Fruit fly (Drosophila melanogaster): Measurements from ENCODE around the gene dsf.

dsf gene

dm6 chr2L:5925637-5926036 is at the start of gene dsf:
dsf (plus strand) TSS chr2L:5925937.
- TF ChIP-seq cnc (optimal IDR thresholded peaks at IDR 0.05) (no peak), ovo (GFP tag; optimal IDR thresholded peaks at IDR 0.05) (no peak), Clk (GFP tag; optimal IDR thresholded peaks at IDR 0.05) (no peak), Mnt (GFP tag; optimal IDR thresholded peaks at IDR 0.05) (no peak), CG7045 (GFP tag; optimal IDR thresholded peaks at IDR 0.05) (no peak), CG11617 (GFP tag; optimal IDR thresholded peaks at IDR 0.05) (no peak), CG1620 (GFP tag; optimal IDR thresholded peaks at IDR 0.05) (no peak), cic (GFP tag; optimal IDR thresholded peaks at IDR 0.05) (no peak), kay (GFP tag; ENCODE audit: borderline replicate concordance) (no peak), toe (GFP tag; optimal IDR thresholded peaks at IDR 0.05) (no peak), Crg-1 (GFP tag; optimal IDR thresholded peaks at IDR 0.05) (no peak)

DNA sequence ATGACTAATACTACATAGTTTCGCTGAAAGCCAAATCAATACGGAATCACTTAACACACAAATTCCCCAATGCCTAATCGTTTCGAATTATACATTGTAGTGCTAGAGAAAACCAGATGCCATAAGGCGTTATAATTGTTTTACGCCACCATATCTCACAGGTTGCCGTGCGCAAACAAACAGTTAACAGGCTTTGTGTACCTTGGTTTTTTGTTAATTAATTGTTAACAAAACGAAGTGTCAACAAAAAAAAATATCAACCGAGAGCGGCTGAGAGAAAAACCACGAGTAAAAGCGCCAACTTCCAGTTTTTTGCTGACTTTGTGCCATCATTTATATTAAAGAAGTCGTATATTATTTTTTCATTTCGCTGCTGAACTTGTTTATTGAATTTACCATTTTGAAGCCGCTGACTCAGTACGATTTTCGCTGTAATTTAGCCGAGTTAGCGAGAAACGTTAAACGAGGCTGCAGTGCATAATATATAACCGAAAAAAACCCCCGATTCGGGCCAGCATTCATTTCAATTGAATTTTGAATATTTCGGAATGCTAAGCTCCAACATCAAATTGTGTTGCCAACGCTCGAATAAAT is 49.2 kb upstream of the dsf start:
- TF ChIP-seq kay (GFP tag; ENCODE audit: borderline replicate concordance) (peak; percentile 70), pad (GFP tag; optimal IDR thresholded peaks at IDR 0.05) (peak; percentile 28), cic (GFP tag; optimal IDR thresholded peaks at IDR 0.05) (peak; percentile 72), CG14711 (tag; optimal IDR thresholded peaks at IDR 0.05) (peak; percentile 72), CG1620 (GFP tag; optimal IDR thresholded peaks at IDR 0.05) (peak; percentile 41), Clk (GFP tag; optimal IDR thresholded peaks at IDR 0.05) (no peak), cnc (optimal IDR thresholded peaks at IDR 0.05) (no peak), toe (GFP tag; optimal IDR thresholded peaks at IDR 0.05) (peak; percentile 32), CG7101 (tag; optimal IDR thresholded peaks at IDR 0.05) (peak; percentile 81), CG5204 (GFP tag; optimal IDR thresholded peaks at IDR 0.05) (peak; percentile 49), bab1 (GFP tag; optimal IDR thresholded peaks at IDR 0.05) (no peak), CG12768 (GFP tag; optimal IDR thresholded peaks at IDR 0.05) (peak; percentile 54), Mnt (GFP tag; optimal IDR thresholded peaks at IDR 0.05) (peak; percentile 50), tj (GFP tag; optimal IDR thresholded peaks at IDR 0.05) (peak; percentile 98), CG7045 (GFP tag; optimal IDR thresholded peaks at IDR 0.05) (peak; percentile 90), Hr96 (GFP tag; optimal IDR thresholded peaks at IDR 0.05) (peak; percentile 43), Crg-1 (GFP tag; optimal IDR thresholded peaks at IDR 0.05) (peak; percentile 72), ovo (GFP tag; optimal IDR thresholded peaks at IDR 0.05) (peak; percentile 76), CG33017 (tag; optimal IDR thresholded peaks at IDR 0.05) (peak; percentile 66), CG11617 (GFP tag; optimal IDR thresholded peaks at IDR 0.05) (peak; percentile 64)

- TF ChIP-seq bab1 (GFP tag; optimal IDR thresholded peaks at IDR 0.05) = peak; percentile 69
- peak; percentile 25 for TF ChIP-seq CG33017 (tag; optimal IDR thresholded peaks at IDR 0.05)
- TF ChIP-seq Mnt (GFP tag; optimal IDR thresholded peaks at IDR 0.05) = peak; percentile 23
- peak; percentile 32 for TF ChIP-seq CG11617 (GFP tag; optimal IDR thresholded peaks at IDR 0.05)
- TF ChIP-seq kay (GFP tag; ENCODE audit: borderline replicate concordance) = no peak
- TF ChIP-seq CG5204 (GFP tag; optimal IDR thresholded peaks at IDR 0.05) = peak; percentile 46
- peak; percentile 34 for TF ChIP-seq pad (GFP tag; optimal IDR thresholded peaks at IDR 0.05)
- peak; percentile 28 for TF ChIP-seq Crg-1 (GFP tag; optimal IDR thresholded peaks at IDR 0.05)
- peak; percentile 48 for TF ChIP-seq CG14711 (tag; optimal IDR thresholded peaks at IDR 0.05)
- no peak for TF ChIP-seq cnc (optimal IDR thresholded peaks at IDR 0.05)
- peak; percentile 84 for TF ChIP-seq tj (GFP tag; optimal IDR thresholded peaks at IDR 0.05)
- TF ChIP-seq toe (GFP tag; optimal IDR thresholded peaks at IDR 0.05) = peak; percentile 49
- peak; percentile 39 for TF ChIP-seq CG7045 (GFP tag; optimal IDR thresholded peaks at IDR 0.05)
- no peak for TF ChIP-seq CG1620 (GFP tag; optimal IDR thresholded peaks at IDR 0.05)
- no peak for TF ChIP-seq Clk (GFP tag; optimal IDR thresholded peaks at IDR 0.05)
- TF ChIP-seq CG7101 (tag; optimal IDR thresholded peaks at IDR 0.05) = peak; percentile 62
- TF ChIP-seq ovo (GFP tag; optimal IDR thresholded peaks at IDR 0.05) = no peak
- TF ChIP-seq CG12768 (GFP tag; optimal IDR thresholded peaks at IDR 0.05) = peak; percentile 37
- no peak for TF ChIP-seq cic (GFP tag; optimal IDR thresholded peaks at IDR 0.05)
- no peak for TF ChIP-seq Hr96 (GFP tag; optimal IDR thresholded peaks at IDR 0.05)
These were observed 46.3 kb upstream of the dsf start, which contains the start of gene rau for dm6 chr2L:5879363-5879934. rau (minus strand) TSS chr2L:5879498.

DNA sequence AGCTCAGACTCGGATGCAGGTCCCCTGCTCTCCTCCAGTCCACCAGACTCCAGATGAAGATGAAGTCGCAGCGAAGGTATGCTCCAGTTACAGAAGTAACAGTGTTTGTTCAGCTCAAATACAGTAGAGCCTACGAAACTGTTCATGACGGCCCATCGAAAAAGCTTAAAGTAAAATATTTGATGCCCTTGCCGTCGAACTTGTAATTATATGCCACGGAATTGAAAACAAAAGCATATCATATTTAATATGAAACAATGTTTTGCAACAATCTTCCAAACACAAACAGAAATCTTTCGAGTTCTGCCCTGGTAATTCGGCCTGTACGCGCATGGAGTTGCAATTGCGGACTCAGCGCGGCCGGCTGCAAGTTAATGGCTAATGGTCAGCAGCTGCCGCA is 44.6 kb upstream of the dsf start:
- TF ChIP-seq bab1 (GFP tag; optimal IDR thresholded peaks at IDR 0.05) (no peak), CG33017 (tag; optimal IDR thresholded peaks at IDR 0.05) (no peak), CG12768 (GFP tag; optimal IDR thresholded peaks at IDR 0.05) (no peak), cnc (optimal IDR thresholded peaks at IDR 0.05) (no peak)

DNA sequence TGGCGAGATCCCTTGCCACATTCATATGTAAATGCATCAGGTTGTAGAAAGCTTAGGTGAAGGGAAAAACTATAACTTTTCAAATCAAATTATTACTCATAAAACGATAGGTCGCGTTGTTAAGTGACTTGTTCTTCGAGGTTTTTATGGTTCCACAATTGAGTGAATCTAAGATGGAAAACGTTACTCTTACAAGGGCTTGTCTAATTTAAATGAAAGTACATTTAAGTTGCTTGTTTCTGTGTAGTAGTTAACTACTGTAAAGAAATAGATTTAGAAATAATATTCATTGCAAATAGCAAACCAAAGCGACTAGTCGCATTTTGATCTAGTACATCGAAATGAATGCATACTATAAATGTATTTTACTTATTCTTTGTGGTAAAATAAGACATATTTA is 42.3 kb upstream of the dsf start, which contains the start of gene CG44574:
Gene CG44574 (plus strand): TSS at position 301 of the 400 bp plus-strand sequence.
- TF ChIP-seq CG7101 (tag; optimal IDR thresholded peaks at IDR 0.05) (no peak), CG5204 (GFP tag; optimal IDR thresholded peaks at IDR 0.05) (no peak), CG33017 (tag; optimal IDR thresholded peaks at IDR 0.05) (no peak), cic (GFP tag; optimal IDR thresholded peaks at IDR 0.05) (no peak), toe (GFP tag; optimal IDR thresholded peaks at IDR 0.05) (no peak), CG1620 (GFP tag; optimal IDR thresholded peaks at IDR 0.05) (no peak), pad (GFP tag; optimal IDR thresholded peaks at IDR 0.05) (no peak), kay (GFP tag; ENCODE audit: borderline replicate concordance) (no peak), bab1 (GFP tag; optimal IDR thresholded peaks at IDR 0.05) (no peak), CG11617 (GFP tag; optimal IDR thresholded peaks at IDR 0.05) (no peak), CG12768 (GFP tag; optimal IDR thresholded peaks at IDR 0.05) (no peak), Mnt (GFP tag; optimal IDR thresholded peaks at IDR 0.05) (no peak)

DNA sequence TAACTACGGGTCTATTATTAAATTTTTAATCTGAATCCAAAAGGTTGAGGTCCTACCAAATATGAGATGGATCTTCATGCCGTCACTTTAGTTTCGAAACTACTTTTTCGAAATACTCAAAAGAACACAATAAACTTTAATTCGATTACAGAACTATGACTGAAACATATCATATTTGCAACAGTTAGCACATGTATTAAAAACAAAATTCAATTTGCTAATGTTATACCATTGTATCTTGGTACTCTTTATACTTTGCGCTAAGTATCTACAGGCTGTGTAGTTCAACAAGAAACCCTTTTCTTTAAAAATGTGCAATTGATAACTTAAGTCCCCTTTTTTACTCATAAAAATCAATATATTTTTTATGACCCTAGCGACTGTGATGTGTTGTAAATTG is 41.1 kb upstream of the dsf start, which contains the start of the genes Sfp26Ac and CG43185:
Gene Sfp26Ac (minus strand): TSS at position 101 of the 400 bp plus-strand sequence.
Gene CG43185 (plus strand): TSS at position 215 of the 400 bp plus-strand sequence.
- TF ChIP-seq Clk (GFP tag; optimal IDR thresholded peaks at IDR 0.05) (no peak), cnc (optimal IDR thresholded peaks at IDR 0.05) (no peak), CG1620 (GFP tag; optimal IDR thresholded peaks at IDR 0.05) (no peak), cic (GFP tag; optimal IDR thresholded peaks at IDR 0.05) (no peak), CG33017 (tag; optimal IDR thresholded peaks at IDR 0.05) (no peak), Crg-1 (GFP tag; optimal IDR thresholded peaks at IDR 0.05) (no peak)

Data from whole organism, adult.